Worm (Caenorhabditis elegans) whole organism, early embryonic: ENCODE results near the gene F37C12.21.

ENCODE experiments used
- B0310.2 ChIP-seq: sonication (generic microtip); optimal IDR thresholded peaks from 2 replicates; lab custom pipeline; 2016; ENCODE audit warnings: mild to moderate bottlenecking, missing genetic modification characterization, missing compliant biosample characterization
- aly-1 ChIP-seq: sonication (generic microtip); optimal IDR thresholded peaks from 2 replicates; lab custom pipeline; 2016; ENCODE audit warnings: missing genetic modification characterization, missing compliant biosample characterization
- ama-1 ChIP-seq: fragments of 150-350 bp; optimal IDR thresholded peaks from 2 replicates; lab custom pipeline; 2014
- ceh-13 ChIP-seq: fragments of 200-800 bp; sonication (Bioruptor generic); optimal IDR thresholded peaks from 2 replicates; lab custom pipeline; 2018; ENCODE audit warnings: mild to moderate bottlenecking, missing genetic modification characterization, missing compliant biosample characterization
- ceh-36 ChIP-seq: sonication (generic microtip); optimal IDR thresholded peaks from 2 replicates; lab custom pipeline; 2016; ENCODE audit warnings: missing genetic modification characterization, inconsistent platforms, missing compliant biosample characterization
- ets-7 ChIP-seq: sonication (generic microtip); optimal IDR thresholded peaks from 2 replicates; lab custom pipeline; 2016; ENCODE audit warnings: missing genotype, missing genetic modification characterization, missing compliant biosample characterization
- flt-1 ChIP-seq: fragments of 200-800 bp; sonication (Bioruptor generic); IDR thresholded peaks from 2 replicates; pipeline ENCODE4 v1.3.6; 2022; ENCODE audit warnings: missing genetic modification characterization, missing compliant biosample characterization
- hmbx-1 ChIP-seq: sonication (generic microtip); optimal IDR thresholded peaks from 2 replicates; lab custom pipeline; 2016; ENCODE audit warnings: mild to moderate bottlenecking, missing genetic modification characterization, missing compliant biosample characterization
- hmg-4 ChIP-seq: fragments of 200-800 bp; sonication (Bioruptor generic); optimal IDR thresholded peaks from 2 replicates; lab custom pipeline; 2018; ENCODE audit warnings: mild to moderate bottlenecking, missing genetic modification characterization, missing compliant biosample characterization
- hnd-1 ChIP-seq: sonication (generic microtip); optimal IDR thresholded peaks from 2 replicates; lab custom pipeline; 2016; ENCODE audit warnings: missing genetic modification characterization, missing compliant biosample characterization
- tbx-11 ChIP-seq: fragments of 200-800 bp; sonication (Bioruptor generic); IDR thresholded peaks from 2 replicates; pipeline ENCODE4 v1.3.6; 2022; ENCODE audit warnings: missing genetic modification characterization, missing compliant biosample characterization
- tra-4 ChIP-seq: sonication (generic microtip); optimal IDR thresholded peaks from 2 replicates; lab custom pipeline; 2017; ENCODE audit warnings: missing genetic modification characterization, missing compliant biosample characterization

ce11 chrIII:7230841-7231240, 42.7 kb downstream of the F37C12.21 start, which contains the start of gene R151.10:
- TF ChIP-seq hmg-4, result no peak
- TF ChIP-seq ama-1 (lab: Kevin White, UChicago), result no peak
- TF ChIP-seq tbx-11, result no peak
- no peak for TF ChIP-seq tra-4 (tag; lab: Kevin White, UChicago)
- no peak for TF ChIP-seq B0310.2 (tag; lab: Kevin White, UChicago)
- no peak for TF ChIP-seq aly-1
- no peak for TF ChIP-seq ceh-13 (GFP tag; lab: Kevin White, UChicago)
- TF ChIP-seq ceh-36 (tag; lab: Kevin White, UChicago), result no peak
- no peak for TF ChIP-seq hnd-1 (tag; lab: Kevin White, UChicago)
- no peak for TF ChIP-seq hmbx-1
- TF ChIP-seq flt-1 (GFP tag; lab: Robert Waterston, UW), result no peak
- no peak for TF ChIP-seq ets-7 (tag; lab: Kevin White, UChicago)
